Worm (Caenorhabditis elegans): ENCODE data around the gene tag-297.
A peak's percentile ranks its signal among the peaks of the same experiment; 100 is the strongest.

The tag-297 gene

DNA sequence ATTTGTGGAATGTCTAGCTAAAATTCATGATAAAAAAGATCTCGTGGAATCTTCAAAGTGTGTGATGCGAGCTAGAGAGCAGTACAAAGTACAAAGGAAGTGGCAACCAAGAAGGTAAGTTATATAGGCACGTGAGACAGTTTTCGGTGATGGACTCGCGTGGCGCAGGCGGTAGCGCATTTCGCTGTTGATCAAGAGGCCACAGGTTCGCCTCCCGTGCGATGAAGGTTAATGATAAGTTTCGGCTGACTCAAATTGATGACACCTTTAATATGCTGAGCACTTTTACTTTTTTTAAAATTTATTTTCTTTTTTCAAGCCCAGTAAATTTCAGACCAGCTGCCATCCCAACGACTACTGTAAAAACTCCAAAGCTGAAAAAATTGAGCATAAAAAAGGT is 10.5 kb upstream of the tag-297 start (continued):
- TF ChIP-seq daf-16 (GFP tag; optimal IDR thresholded peaks at IDR 0.05) (peak in 1 of 2 experiments; percentile 88), daf-16 (tag; optimal IDR thresholded peaks at IDR 0.05) (peak; percentile 67), ztf-7 (tag; optimal IDR thresholded peaks at IDR 0.05) (no peak), nhr-111 (GFP tag; optimal IDR thresholded peaks at IDR 0.05) (peak; percentile 2), dpl-1 (GFP tag; optimal IDR thresholded peaks at IDR 0.05) (no peak), ztf-11 (tag; optimal IDR thresholded peaks at IDR 0.05) (no peak), nhr-237 (tag; optimal IDR thresholded peaks at IDR 0.05) (no peak), daf-8 (GFP tag; IDR thresholded peaks at IDR 0.05) (no peak), F10B5.3 (tag; optimal IDR thresholded peaks at IDR 0.05) (no peak), ama-1 (optimal IDR thresholded peaks at IDR 0.05) (no peak), ctbp-1 (GFP tag; IDR thresholded peaks at IDR 0.05) (peak; percentile 73), spr-3 (GFP tag; optimal IDR thresholded peaks at IDR 0.05) (peak; percentile 63), saeg-2 (GFP tag; IDR thresholded peaks at IDR 0.05) (peak; percentile 86), F37D6.2 (tag; optimal IDR thresholded peaks at IDR 0.05) (no peak), nhr-11 (tag; optimal IDR thresholded peaks at IDR 0.05) (no peak), fos-1 (tag; optimal IDR thresholded peaks at IDR 0.05) (no peak), hmg-1.1 (GFP tag; IDR thresholded peaks at IDR 0.05) (peak; percentile 58; the same call in 1 of the 2 replicates), daf-19 (GFP tag; conservative IDR thresholded peaks at IDR 0.05) (peak; percentile 76; the same call in 1 of the 2 replicates), dmd-8 (GFP tag; IDR thresholded peaks at IDR 0.05) (peak; percentile 93), nhr-77 (tag; optimal IDR thresholded peaks at IDR 0.05) (no peak), lin-29 (GFP tag; IDR thresholded peaks at IDR 0.05) (no peak), sdz-12 (GFP tag; optimal IDR thresholded peaks at IDR 0.05) (no peak), mxl-2 (GFP tag; conservative IDR thresholded peaks at IDR 0.05) (no peak), gei-8 (GFP tag; optimal IDR thresholded peaks at IDR 0.05) (peak; percentile 32), spr-1 (tag; optimal IDR thresholded peaks at IDR 0.05) (peak; percentile 14), ceh-62 (tag; optimal IDR thresholded peaks at IDR 0.05) (no peak), ceh-20 (GFP tag; IDR thresholded peaks at IDR 0.05) (peak; percentile 64), zfp-3 (GFP tag; conservative IDR thresholded peaks at IDR 0.05) (peak; percentile 71; the same call in 1 of the 2 replicates), nhr-10 (tag; optimal IDR thresholded peaks at IDR 0.05) (no peak), hlh-30 (tag; optimal IDR thresholded peaks at IDR 0.05; ENCODE audit: insufficient read depth) (peak; percentile 48), D1046.2 (GFP tag; IDR thresholded peaks at IDR 0.05) (peak; percentile 86), mxl-3 (GFP tag; optimal IDR thresholded peaks at IDR 0.05) (peak; percentile 43), ZK337.2 (GFP tag; IDR thresholded peaks at IDR 0.05) (0 out of 2 replicates have a peak, but pooled peaks have one; percentile 17), lin-15B (tag; optimal IDR thresholded peaks at IDR 0.05) (no peak), lsy-2 (tag; optimal IDR thresholded peaks at IDR 0.05) (peak in 1 of 2 experiments; percentile 15), nhr-76 (tag; optimal IDR thresholded peaks at IDR 0.05) (no peak), vab-7 (GFP tag; IDR thresholded peaks at IDR 0.05) (peak; percentile 85), arid-1 (GFP tag; conservative IDR thresholded peaks at IDR 0.05) (peak; percentile 90), lin-39 (tag; optimal IDR thresholded peaks at IDR 0.05) (no peak), egl-27 (tag; optimal IDR thresholded peaks at IDR 0.05) (no peak), unc-39 (tag; optimal IDR thresholded peaks at IDR 0.05) (no peak), snpc-1.2 (GFP tag; IDR thresholded peaks at IDR 0.05) (peak; percentile 84), hlh-11 (tag; optimal IDR thresholded peaks at IDR 0.05) (peak; percentile 18), pqm-1 (tag; optimal IDR thresholded peaks at IDR 0.05) (no peak), php-3 (GFP tag; IDR thresholded peaks at IDR 0.05) (no peak; the same call in 1 of the 2 replicates), duxl-1 (tag; optimal IDR thresholded peaks at IDR 0.05; ENCODE audit: poor library complexity) (peak; percentile 81), Y105C5A.15 (GFP tag; IDR thresholded peaks at IDR 0.05) (peak; percentile 81; the same call in 1 of the 2 replicates), aly-2 (tag; optimal IDR thresholded peaks at IDR 0.05) (no peak), nhr-41 (GFP tag; IDR thresholded peaks at IDR 0.05) (peak; percentile 82; the same call in 1 of the 2 replicates), F44E2.7 (GFP tag; IDR thresholded peaks at IDR 0.05) (peak; percentile 66; the same call in 1 of the 2 replicates), unc-62 (GFP tag; optimal IDR thresholded peaks at IDR 0.05 in 1 of 2) (peak in 1 of 2 experiments; percentile 96), unc-62 (tag; optimal IDR thresholded peaks at IDR 0.05) (no peak), zip-11 (GFP tag; IDR thresholded peaks at IDR 0.05) (no peak)

Data from whole organism, L4 larva.